Fruit fly (Drosophila melanogaster) whole organism: ENCODE measurements around the gene Syn.

Source experiments
- CG8478 ChIP-seq: fragments of >200 bp; optimal IDR thresholded peaks from 2 replicates; lab custom pipeline; 2018; ENCODE audit warnings: inconsistent platforms
- Dll ChIP-seq: fragments of >200 bp; optimal IDR thresholded peaks from 2 replicates; lab custom pipeline; 2017
- EcR ChIP-seq, 2 experiments: fragments of >200 bp; optimal IDR thresholded peaks; 2 replicates each; lab custom pipeline; 2017; ENCODE audit warnings: missing biosample characterization in 2 of 2, missing genetic modification characterization in 2 of 2, missing genetic modification reagents in 2 of 2
- pan ChIP-seq: fragments of >200 bp; optimal IDR thresholded peaks from 2 replicates; lab custom pipeline; 2017
- psq ChIP-seq: fragments of >200 bp; optimal IDR thresholded peaks from 2 replicates; lab custom pipeline; 2017
- usp ChIP-seq: fragments of >200 bp; optimal IDR thresholded peaks from 2 replicates; lab custom pipeline; 2017; ENCODE audit warnings: missing biosample characterization, missing genetic modification characterization, mixed read lengths

dm6 chr3R:10149667-10150398, 40.7 kb upstream of the Syn start:
- TF ChIP-seq Dll (lab: Kevin White, UChicago) (no peak), psq (no peak), pan (lab: Kevin White, UChicago) (no peak), CG8478 (lab: Kevin White, UChicago) (no peak), usp (no peak), EcR (GFP tag; optimal IDR thresholded peaks at IDR 0.05; lab: Kevin White, UChicago) (no peak)
